Fruit fly (Drosophila melanogaster): Measurements from ENCODE around the gene CG4666.

The CG4666 gene

DNA sequence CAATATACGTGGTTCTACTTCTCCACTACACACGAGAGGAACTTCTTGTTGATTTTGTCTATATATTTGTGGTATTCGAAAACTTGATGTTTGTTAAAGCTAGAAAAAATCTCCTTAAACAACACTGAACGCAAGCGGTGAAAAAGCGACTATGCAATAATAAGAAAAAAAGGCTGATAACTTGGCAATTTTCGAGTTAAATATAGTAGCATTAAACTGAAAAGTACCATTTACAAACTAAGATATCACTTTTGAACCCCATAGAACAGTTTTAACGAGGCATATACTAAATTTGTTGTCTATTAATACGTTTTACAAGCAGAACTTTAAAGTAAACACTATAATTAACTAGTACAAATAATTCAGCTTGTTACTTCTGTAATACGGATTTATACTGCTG, at the start of gene CG4666:
CG4666 (minus strand) TSS at position 101 of the 400 bp plus-strand sequence.
- TF ChIP-seq CG17801 (GFP tag; optimal IDR thresholded peaks at IDR 0.05; ENCODE audit: partially characterized antibody) = no peak

DNA sequence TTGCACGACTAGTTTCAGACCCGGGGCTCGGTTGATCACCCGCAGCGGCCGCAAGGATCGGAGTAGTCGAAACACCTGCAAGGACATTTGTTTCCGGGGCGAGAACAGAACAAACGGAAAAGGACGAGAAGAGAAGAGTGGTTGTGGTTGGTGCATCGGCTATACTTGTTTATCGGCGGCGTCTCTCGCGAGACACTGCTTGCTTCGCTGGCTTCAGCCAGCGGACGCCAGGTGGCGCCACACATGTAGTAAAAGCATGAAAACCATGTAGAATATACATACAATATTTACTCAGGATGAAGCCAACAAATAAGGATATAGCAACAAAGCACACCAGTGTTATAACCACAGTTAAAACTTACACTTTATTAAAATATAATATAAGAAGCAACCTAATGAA, 32.3 kb upstream of the CG4666 start:
- no peak for TF ChIP-seq CG17801 (GFP tag; optimal IDR thresholded peaks at IDR 0.05; ENCODE audit: partially characterized antibody)

dm6 chrX:6104724-6105123, 27.1 kb upstream of the CG4666 start:
- no peak for TF ChIP-seq CG17801 (GFP tag; optimal IDR thresholded peaks at IDR 0.05; ENCODE audit: partially characterized antibody)

dm6 chrX:6097578-6097977, 20.0 kb upstream of the CG4666 start:
- TF ChIP-seq CG17801 (GFP tag; optimal IDR thresholded peaks at IDR 0.05; ENCODE audit: partially characterized antibody) = no peak

DNA sequence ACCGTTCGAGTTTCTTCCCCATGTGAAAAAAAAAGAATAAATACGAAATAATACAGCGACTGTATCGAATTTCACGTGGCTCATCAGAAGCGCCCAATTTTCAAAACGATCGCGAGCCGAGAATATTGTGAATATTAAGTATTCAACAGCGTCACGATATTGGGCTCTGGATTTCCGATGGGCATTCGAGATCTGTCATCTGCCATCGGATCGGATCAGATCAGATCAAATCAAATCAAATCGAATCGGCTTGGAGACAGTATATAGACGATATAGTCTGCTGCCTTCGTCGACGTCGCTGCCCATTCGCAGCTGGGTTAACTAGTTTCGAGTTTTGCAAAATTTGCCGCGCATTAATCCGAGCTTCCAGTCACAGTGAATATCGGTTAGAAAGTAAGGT, 17.0 kb upstream of the CG4666 start:
- no peak for TF ChIP-seq CG17801 (GFP tag; optimal IDR thresholded peaks at IDR 0.05; ENCODE audit: partially characterized antibody)

DNA sequence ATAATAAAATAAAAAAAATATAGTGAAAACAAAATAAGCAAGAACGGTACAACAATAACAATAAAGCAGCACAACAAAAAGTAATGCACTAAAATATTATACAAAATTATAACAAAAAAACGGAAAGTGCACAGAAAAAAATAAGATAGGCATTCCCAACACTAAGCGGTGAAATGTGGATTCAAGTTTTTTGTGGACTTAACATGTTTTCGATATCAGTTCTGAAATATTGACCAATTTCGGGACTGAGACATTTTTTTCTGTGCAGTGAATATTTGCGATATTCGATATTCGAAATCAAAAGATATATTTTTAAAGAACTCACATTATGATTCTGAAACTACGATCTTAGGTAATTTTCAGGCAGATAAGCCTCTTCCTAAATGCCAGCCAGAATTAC, 16.5 kb upstream of the CG4666 start:
- no peak for TF ChIP-seq CG17801 (GFP tag; optimal IDR thresholded peaks at IDR 0.05; ENCODE audit: partially characterized antibody)

DNA sequence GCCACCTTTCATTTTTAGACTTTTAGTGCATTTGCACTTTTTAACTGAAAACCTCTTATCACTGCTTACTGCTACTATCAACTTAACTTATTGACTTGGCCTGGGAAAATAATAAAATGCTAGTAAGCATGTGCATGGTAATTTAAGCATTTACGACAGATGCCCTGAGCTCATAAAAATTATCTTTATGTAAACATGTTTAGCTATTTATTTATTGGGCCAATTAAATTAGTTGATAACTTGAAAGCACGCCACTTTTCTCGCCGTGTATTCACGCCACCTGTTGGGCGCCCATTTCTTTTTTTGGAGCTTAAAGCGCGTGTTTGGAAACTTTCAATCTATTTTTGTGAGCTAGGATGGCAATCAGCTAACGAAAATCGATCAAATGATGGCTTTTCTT, 14.6 kb upstream of the CG4666 start:
- peak; percentile 10 for TF ChIP-seq CG17801 (GFP tag; optimal IDR thresholded peaks at IDR 0.05; ENCODE audit: partially characterized antibody)

DNA sequence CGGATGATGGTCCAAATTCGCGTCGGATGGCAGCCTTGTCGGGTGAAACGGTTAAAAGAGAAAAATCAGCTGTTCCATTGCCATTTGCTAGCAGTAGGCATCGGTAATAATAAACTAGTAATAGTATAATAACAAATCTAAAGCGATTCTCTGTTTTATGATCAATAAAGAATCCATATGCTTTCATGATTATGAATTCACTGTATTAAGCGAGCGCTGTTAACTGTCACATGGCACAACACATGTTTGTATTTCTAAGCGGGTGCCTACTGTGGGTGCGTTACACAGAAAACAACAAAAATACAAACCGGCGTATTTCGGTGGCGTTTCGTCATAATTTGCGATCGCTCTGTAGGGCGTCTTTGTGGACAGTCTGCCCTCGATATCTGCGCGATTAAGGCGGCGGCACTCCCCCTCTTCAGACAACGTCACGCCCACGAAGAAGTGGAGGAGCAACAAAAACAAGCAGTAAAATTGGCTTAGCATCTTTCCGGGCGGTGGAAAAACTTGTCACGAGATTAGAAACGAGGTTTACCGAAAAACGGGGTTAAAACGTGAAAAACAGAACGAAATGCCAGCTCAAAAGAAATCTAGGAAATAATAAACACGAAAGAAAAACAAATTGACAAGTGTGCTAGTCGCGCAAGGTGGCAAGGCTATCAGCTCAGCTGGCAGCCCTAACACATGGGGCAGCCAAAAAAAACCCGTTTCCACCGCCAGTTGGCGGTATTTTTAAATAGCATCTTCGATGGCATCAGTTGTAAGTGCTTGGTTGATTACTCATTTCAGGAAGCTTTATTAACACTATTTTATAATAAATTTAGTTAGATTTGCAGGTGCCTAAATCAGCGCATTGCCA, 13.5 kb upstream of the CG4666 start, which contains the start of the genes Nep1 and Mipp2:
Nep1 (plus strand) TSS at position 397 of the 859 bp plus-strand sequence.
Mipp2 (minus strand) TSS at position 663 of the 859 bp plus-strand sequence.
- TF ChIP-seq CG17801 (GFP tag; optimal IDR thresholded peaks at IDR 0.05; ENCODE audit: partially characterized antibody) = peak; percentile 55

- TF ChIP-seq CG17801 (GFP tag; optimal IDR thresholded peaks at IDR 0.05; ENCODE audit: partially characterized antibody) = no peak
Measured at dm6 chrX:6089679-6090460, 12.3 kb upstream of the CG4666 start, which contains the start of gene raptor. Gene raptor, minus strand, starts transcription at chrX:6090201.

- no peak for TF ChIP-seq CG17801 (GFP tag; optimal IDR thresholded peaks at IDR 0.05; ENCODE audit: partially characterized antibody)
Measured at dm6 chrX:6081296-6081695, 3.7 kb upstream of the CG4666 start, which contains the start of gene CG4660. Gene CG4660, minus strand, starts transcription at chrX:6081372.

DNA sequence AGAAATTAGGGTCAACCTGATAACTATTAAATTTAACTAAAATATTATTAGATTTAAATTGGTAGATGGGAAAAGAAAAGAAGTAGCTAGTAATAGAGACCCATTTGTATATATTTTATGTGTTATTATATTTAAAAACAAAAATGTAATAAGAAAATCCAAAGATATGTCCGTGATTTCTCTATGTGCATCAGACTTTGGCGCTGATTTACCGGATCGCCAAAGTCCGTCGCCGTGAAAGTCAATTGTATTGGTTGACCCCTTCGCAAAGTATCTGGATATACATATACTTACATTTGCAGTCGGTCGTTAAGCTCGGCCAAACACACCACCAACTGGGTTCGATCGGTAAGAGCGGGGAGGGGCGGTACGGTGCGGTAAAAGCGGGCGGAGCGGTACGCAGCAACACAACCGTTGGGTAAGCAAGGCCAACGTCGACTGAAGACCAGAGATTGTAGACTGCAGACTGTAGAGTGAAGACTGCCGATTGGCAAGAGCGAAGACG, 491 bp downstream of the CG4666 start:
- peak; percentile 57 for TF ChIP-seq CG17801 (GFP tag; optimal IDR thresholded peaks at IDR 0.05; ENCODE audit: partially characterized antibody)

dm6 chrX:6075586-6075985, 2.0 kb downstream of the CG4666 start:
- TF ChIP-seq CG17801 (GFP tag; optimal IDR thresholded peaks at IDR 0.05; ENCODE audit: partially characterized antibody) = no peak

dm6 chrX:6074845-6075244, 2.7 kb downstream of the CG4666 start, which contains the start of gene Tsp5D:
Gene Tsp5D, minus strand, starts transcription at chrX:6074857.
- peak; percentile 77 for TF ChIP-seq CG17801 (GFP tag; optimal IDR thresholded peaks at IDR 0.05; ENCODE audit: partially characterized antibody)

- TF ChIP-seq CG17801 (GFP tag; optimal IDR thresholded peaks at IDR 0.05; ENCODE audit: partially characterized antibody) = no peak
Measured at dm6 chrX:6068714-6069113, 8.9 kb downstream of the CG4666 start.

DNA sequence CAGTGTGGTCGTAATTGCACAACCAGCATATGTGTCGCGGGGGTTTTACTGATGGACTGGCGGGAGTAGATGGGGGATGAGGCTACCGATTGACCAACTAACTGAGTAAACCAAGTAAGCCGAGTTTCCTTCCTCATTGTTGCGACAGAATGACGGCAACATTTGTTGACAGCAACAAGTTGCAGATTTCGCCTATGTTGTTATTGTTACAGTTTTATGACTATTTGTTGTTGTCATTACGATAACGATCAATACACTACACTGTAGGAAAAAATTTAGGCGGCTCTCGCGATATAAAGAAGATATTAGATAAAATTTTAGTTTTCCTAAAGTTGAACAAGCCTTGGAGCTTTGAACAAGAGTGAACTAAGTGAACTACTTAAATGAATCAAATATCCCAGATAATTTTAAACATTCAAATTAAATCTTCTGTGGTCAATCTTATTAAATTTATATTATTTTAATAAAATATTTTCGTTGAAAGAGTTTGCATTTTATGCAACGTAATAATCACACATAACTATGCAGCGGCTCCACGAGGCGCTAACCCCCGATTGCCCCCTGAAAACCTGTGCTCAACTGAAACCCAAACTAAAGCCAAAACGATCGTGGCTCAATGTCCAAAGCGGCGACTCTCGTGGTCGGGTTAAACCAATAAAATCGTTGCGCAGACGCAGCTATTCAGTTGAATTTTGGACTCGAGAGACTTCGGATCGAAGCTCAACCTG, 10.1 kb downstream of the CG4666 start, which contains the start of gene CG5928:
CG5928 (plus strand) TSS at position 678 of the 728 bp plus-strand sequence.
- no peak for TF ChIP-seq CG17801 (GFP tag; optimal IDR thresholded peaks at IDR 0.05; ENCODE audit: partially characterized antibody)
